Worm (Caenorhabditis elegans): ENCODE results near the gene C13A2.5.

ce11 chrV:7269399-7269798 lies 6.2 kb upstream of the C13A2.5 start, which contains the start of gene C13A2.6:
- TF ChIP-seq lin-35 (GFP tag; optimal IDR thresholded peaks at IDR 0.05) (no peak), ceh-100 (GFP tag; IDR thresholded peaks at IDR 0.05) (no peak), F23B12.7 (tag; optimal IDR thresholded peaks at IDR 0.05; ENCODE audit: insufficient read depth) (no peak), F10E7.11 (tag; optimal IDR thresholded peaks at IDR 0.05) (no peak), ceh-27 (GFP tag; optimal IDR thresholded peaks at IDR 0.05) (no peak), Y79H2A.3 (GFP tag; conservative IDR thresholded peaks at IDR 0.05) (no peak), snpc-4 (GFP tag; optimal IDR thresholded peaks at IDR 0.05) (no peak), snpc-4 (tag; optimal IDR thresholded peaks at IDR 0.05) (no peak), F57A8.1 (GFP tag; optimal IDR thresholded peaks at IDR 0.05) (no peak), pha-4 (tag; optimal IDR thresholded peaks at IDR 0.05) (no peak), Y53G8AR.9 (GFP tag; conservative IDR thresholded peaks at IDR 0.05) (no peak)
